Fruit fly (Drosophila melanogaster): ENCODE results near the gene Cpr64Ac.

DNA sequence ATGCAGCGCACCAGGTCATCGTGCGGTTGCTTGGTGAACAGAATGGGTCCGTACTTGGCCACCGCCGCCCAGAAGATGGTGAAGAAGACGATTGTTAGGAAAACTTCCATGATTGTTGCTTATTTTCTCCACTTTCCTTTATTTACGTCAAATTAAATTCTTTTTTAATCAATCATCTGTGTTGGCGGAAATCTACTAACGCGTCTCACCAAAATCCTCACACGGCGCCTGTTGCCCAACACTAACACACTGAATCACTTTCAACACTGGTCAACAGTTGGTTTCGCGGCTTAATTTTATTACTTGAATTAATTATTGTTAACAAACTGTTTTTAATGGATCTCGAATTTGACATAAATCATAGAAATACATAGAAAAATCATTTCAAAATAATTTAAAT is 26.1 kb downstream of the Cpr64Ac start, which contains the start of gene VhaM9.7-c:
- peak; percentile 7 for TF ChIP-seq Eip75B (GFP tag; optimal IDR thresholded peaks at IDR 0.05)
- no peak for TF ChIP-seq OdsH (GFP tag; optimal IDR thresholded peaks at IDR 0.05)
- no peak for TF ChIP-seq dsx (GFP tag; optimal IDR thresholded peaks at IDR 0.05; ENCODE audit: poor library complexity, severe bottlenecking)
- peak; percentile 39 for TF ChIP-seq Sox102F (GFP tag; optimal IDR thresholded peaks at IDR 0.05)
